Worm (Caenorhabditis elegans) whole organism, dauer: ENCODE measurements around the gene F37B12.1.

ENCODE experiments used
- unc-62 ChIP-seq: sonication (generic microtip); optimal IDR thresholded peaks from 2 replicates; lab custom pipeline; 2017; ENCODE audit warnings: missing biosample characterization, missing genetic modification reagents, missing genetic modification characterization

The F37B12.1 gene

DNA sequence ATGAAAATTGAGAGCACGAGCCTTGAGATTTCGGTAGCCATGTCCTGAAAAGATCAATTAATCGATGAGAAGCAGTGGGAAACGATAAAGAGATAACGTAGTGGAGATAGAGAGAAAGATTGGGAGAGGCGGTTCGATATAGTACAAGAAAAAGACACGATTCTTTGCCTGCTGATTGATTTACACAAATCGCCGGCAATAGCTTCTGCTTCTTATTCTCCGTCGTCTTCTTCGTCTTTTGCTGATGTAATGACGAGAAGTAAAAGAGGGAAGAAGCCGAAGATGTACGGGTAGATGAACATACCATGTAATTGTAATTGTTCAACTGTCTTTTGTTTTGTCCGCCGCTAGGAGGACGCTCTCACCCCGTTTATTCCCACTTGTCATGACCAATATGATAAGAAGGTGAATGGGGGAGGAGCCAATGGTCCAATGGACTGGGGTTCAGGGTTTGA lies at the start of gene F37B12.1:
Gene F37B12.1 (minus strand): TSS at position 51 of the 455 bp plus-strand sequence.
- TF ChIP-seq unc-62 (GFP tag; lab: Kevin White, UChicago), result no peak

DNA sequence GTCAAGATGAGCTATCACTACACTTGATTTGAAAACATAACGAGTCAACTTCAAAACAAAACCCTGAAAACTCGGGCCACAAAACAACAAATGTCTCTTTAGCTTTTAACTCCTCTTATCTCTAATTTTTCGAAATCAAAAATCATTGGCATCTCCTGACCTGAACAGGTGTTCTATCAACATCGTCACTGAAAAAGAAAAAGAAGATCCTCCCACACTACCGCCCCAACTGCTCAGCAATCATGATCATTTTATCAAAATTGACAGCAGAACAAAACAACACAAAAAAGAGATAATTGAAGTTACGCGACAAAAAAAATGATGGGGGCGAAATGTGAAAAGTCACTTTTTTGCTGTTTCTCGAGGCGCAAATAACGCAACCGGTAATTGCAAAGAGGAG lies 49.3 kb upstream of the F37B12.1 start:
- TF ChIP-seq unc-62 (GFP tag; lab: Kevin White, UChicago), result no peak

DNA sequence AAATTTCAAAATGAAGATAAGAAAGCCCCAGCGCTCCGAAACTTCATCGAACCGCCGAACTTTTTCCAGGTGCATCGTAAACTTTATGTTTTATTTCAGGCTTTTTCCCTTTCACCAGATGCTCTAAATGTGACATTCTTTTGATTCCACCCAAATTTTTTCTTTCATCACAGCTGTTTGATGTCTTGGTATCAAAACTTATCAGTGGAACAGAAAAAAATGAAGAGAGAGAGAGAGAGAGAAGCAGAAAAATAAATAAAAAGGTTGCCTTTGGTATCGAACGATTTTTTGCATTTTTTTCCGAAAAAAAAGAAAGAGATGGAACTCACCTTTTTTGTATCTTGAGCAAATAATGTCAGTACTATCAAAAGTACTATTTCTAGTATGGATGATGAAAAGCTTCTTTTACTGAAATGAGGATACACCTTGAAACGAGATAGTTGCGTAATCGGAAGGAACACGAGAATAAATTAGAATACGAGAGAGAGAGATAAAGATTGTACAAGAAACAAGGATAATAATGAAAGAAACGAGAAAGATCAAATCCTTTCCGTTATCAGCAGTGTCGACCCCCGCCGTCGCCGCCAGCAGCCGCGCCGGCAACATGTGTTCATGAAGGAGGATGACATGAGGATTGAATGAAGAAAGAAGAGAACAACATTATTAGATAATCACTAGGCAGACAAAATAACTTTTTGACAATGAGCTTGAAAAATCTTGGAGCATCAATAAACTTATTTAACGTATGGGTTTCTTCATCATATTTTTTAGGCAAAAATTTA lies 47.2 kb upstream of the F37B12.1 start:
- TF ChIP-seq unc-62 (GFP tag; lab: Kevin White, UChicago), result no peak

DNA sequence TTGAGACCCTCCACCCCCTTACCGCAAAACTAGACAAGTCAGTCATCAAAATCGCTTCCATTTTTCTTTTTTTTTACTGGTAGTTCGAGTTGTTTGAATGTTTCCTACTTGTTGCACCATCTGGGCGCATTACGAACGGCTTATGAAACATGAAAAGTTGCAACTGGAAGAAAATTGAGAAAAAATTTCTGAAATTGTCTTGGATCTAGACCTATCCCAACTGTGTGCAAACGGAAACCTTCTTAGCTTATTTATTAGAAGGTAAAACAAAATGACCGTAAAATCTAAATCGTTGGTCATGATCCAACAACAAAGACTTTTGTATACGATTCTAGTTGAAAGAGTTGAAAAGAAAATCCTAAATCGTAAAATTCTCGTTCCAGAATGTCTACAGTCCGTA lies 45.4 kb upstream of the F37B12.1 start:
- TF ChIP-seq unc-62 (GFP tag; lab: Kevin White, UChicago), result no peak

DNA sequence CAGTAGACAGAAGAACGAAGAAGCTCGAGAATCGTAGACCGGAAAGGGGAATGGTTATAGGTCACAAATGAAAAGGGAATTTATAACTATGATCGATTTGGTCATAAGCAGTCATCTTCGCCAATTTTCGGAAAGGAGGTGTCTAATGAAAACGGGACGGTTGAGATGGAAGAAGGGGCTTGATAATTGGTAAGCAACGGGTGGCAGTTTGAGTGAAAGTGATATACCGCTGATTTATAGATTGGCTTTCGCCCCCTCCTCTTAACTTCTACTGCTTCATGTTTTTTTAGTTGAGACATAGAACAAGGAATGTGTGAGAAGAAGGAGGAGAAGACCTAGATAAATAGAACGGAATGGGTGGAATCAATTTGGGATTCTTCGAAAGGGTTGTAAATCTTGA lies 43.7 kb upstream of the F37B12.1 start:
- no peak for TF ChIP-seq unc-62 (GFP tag; lab: Kevin White, UChicago)

DNA sequence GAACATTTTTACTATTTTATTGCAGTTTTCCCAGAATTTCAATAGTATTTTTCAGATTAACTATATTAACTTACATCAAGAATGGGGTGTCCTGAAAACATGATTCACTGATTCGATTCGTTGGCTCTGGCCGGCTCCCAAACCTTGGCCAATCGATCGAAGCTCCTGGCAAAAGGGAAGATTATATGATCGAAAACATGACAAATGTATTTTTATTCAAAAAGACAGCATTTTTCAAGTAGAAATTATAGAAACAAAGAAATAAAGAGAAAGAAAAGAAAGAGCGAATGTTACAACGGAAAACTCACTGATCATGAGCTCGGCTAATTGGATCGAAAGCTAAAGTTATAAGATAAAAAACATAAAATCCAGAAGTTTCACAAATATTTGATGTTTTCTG lies 41.7 kb upstream of the F37B12.1 start, which contains the start of gene T24B8.4:
Gene T24B8.4 (minus strand): TSS at position 101 of the 400 bp plus-strand sequence.
- TF ChIP-seq unc-62 (GFP tag; lab: Kevin White, UChicago), result no peak

DNA sequence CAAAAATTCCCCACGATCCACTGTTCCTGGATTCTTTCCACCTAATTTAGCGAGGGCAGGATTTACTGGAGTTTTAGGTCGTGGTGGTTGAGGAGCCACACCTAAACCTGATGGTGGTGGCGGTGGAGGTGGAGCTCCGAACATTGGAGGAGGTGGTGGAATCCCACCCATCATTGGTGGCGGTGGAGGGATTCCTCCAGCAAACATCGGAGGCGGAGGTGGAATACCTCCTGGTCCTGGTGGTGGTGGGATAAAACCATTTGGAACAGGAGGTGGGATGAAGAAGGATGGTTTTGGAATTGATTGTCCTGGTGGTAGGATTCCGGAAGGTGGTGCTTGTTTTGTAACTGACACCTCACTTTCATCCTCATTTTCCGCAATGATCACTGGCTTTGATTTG lies 40.8 kb upstream of the F37B12.1 start:
- TF ChIP-seq unc-62 (GFP tag; lab: Kevin White, UChicago), result no peak

DNA sequence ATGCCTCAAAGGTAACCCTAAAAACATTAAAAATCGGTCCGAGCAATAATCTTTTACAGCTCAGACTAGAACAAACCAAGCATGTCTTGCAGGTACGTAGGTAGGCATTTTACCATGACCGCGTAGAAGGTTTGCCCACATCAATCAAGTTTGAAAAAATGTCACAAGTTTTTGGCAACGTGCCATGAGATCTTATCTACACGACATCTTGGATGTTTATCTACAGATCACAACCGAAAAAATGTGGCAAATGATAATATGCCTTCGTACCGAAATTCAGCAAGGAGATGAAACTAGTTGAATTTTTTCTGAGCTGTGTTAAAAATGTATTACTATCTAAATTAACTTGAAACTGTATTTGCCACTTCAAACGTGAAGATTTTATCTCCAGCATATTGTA lies 35.4 kb upstream of the F37B12.1 start:
- no peak for TF ChIP-seq unc-62 (GFP tag; lab: Kevin White, UChicago)

DNA sequence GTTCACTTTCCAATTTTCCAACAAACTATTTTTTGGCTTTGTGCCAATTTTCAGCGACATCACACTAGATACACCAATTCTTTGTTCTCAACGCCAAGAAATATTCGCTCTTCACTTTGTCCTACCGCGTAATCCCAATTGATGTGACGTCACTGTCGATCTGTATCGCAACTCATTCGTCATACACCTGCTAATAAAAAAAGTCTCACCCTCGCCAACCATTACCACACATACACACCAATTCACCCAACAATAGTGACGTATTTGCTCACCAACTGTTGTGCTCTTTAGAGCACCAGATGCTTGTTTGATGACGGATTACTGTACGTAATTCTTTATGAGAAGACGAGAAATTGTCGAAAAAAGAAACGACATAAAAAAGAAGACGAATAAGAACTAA lies 34.3 kb upstream of the F37B12.1 start:
- no peak for TF ChIP-seq unc-62 (GFP tag; lab: Kevin White, UChicago)

DNA sequence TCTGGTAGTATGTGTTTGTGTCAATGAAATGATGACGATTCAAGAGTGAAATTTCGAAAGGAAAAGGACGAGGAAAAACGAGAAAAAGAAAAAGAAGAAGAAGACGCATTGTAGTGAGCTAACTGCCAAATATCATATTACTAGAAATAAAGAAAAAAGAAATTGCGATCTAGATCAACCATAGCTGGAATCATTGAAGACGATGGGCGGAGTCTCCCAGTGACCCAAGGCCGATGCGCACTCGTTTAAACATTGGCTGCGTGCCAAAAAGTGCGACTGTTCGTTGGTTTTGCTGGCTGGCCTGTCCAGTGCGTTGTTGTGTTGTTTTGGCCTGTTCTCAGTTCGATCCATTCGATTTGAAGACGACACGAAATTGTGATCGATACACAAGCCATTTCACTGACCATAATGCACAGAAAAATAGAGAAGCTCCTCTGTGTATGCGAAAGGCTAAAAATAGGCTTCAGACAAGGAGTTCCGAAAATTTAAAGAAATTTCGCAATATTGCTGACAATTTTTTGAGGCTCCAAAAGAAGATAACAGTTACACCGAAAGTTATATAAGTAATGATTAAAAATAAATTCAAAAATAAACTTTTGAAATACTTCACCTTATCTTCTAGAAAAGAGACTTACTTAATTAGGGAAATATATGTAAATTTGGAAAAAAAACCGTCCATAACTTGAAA lies 33.3 kb upstream of the F37B12.1 start:
- TF ChIP-seq unc-62 (GFP tag; lab: Kevin White, UChicago), result no peak

DNA sequence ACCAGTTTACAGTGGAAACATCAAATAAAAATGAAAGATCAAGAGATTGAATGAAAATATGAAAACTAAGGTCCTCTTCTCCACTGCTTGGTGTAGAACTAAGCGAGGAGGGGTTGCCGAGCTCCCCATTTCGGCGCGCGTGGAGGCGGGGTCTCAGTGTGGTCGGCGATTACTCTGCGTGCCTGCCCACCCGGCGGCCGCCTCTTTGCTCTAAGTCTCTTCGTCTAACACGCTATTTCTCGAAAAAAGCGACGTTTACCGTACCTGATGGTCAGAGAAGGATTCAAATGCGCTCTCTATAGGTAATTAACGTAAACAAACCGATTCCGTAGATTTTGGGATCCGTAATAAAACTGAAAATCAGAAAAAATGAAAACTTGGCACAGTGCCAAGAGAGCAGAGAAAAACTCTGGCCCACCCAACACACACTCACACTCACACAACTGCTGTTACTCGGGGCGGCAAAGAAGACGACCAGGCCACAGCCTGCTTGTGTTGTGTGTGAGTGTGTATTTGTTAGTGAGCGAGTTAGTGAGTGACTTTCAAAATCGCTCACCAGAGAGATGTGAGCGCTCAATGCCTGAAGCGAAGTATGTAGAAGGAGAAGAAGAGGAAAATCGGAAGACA lies 32.6 kb upstream of the F37B12.1 start:
- TF ChIP-seq unc-62 (GFP tag; lab: Kevin White, UChicago), result no peak

DNA sequence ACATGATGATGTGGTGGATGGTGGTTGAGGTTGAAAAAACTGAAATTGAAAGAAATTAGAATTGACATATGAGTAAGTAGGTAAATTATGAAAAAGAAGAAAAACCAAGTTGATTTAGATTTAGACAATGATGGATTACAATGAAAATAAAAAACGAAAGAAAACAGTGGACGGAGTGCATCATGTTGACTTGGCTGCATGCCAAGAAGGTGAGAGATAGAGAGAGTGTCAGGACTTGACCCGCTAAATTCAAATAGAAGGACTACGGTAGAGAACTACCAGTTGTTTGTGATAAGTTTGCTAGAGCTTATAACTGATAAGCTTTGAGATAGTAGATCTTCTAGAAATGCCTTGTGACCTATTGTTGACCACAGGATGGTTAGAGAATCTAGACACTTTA lies 32.0 kb upstream of the F37B12.1 start, which contains the start of gene T24B8.3:
Gene T24B8.3 (minus strand): TSS at position 39 of the 400 bp plus-strand sequence.
- no peak for TF ChIP-seq unc-62 (GFP tag; lab: Kevin White, UChicago)

DNA sequence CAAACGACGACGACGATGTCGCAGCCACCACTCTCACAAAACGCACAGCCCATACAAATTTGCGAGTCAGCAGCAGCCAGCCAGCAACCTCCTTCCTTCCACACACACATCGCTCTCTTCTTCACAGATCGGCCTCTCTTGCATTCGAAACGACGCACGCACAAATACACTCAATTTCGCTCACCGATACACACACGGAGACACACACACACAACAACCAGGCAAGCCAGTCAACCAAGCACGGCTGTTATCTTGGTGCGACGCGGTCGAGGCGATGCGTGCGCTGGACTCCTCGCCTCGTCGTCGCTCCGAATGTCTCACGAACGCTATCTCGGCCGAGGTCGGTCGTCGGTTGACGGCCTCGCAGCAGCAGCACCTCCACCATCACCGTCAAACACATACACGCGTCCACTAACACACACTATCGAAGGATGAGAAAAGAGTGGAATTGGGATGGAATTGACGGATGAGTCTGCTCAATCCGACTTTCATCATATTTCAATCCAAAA lies 31.3 kb upstream of the F37B12.1 start:
- no peak for TF ChIP-seq unc-62 (GFP tag; lab: Kevin White, UChicago)

DNA sequence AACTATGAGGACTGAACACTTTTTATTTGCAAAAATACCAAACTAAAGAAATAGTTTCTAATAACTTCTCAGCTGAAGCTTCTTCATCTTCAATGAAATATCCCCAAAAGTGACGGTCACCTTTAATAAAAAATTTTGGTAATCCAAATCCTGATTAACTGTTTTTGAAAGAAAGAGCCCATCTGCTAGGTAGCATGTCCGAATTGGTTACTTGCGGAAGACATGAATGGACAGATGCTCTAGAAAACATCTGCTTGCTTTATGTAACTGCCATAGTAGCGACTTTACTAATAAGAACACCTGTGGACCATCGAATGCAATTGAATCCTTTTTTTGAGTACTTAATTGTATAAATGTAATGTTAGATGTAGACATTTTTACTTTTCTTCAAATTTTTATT lies 29.9 kb upstream of the F37B12.1 start:
- TF ChIP-seq unc-62 (GFP tag; lab: Kevin White, UChicago), result no peak

DNA sequence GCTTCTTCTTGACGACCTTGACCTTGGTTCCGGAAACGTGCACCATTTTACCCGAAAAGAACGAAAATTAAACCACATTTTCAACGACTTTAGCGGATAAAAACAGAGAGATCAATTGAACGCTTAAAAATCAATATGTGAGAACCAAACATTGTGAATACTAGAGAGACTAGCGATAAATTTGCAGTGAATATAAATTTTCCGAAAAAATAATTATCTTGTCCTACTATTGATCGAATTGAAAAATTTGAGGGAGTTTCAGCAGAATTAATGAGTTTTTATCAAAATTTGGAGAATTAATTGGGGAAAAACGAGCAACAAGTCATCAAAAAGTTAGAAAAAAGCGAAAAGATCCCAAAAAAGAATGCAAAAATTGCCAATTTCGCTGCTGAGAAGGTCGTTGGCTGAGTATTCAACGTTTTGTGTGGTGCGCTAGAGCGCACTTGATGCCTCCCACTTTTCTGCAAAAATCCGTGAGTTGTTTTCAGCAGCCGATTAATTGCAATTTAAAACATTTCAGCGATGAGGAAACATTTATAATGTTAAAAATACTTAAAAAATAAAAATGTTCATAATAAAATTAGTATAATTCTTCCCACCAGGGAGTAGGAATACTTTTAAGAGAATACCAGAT lies 28.1 kb upstream of the F37B12.1 start, which contains the start of gene rpl-32:
Gene rpl-32 (minus strand): TSS at position 51 of the 634 bp plus-strand sequence.
- TF ChIP-seq unc-62 (GFP tag; lab: Kevin White, UChicago), result no peak
